Fruit fly (Drosophila melanogaster) whole organism, prepupa: ENCODE data around the gene CG42538.

ENCODE experiments used
- Blimp-1 ChIP-seq: fragments of 200-800 bp; sonication (Bioruptor generic); optimal IDR thresholded peaks from 3 replicates; lab custom pipeline; 2017; ENCODE audit warnings: missing biosample characterization, missing genetic modification characterization, mild to moderate bottlenecking, moderate library complexity, missing genetic modification reagents
- CG10631 ChIP-seq: fragments of 200-800 bp; sonication (Bioruptor generic); optimal IDR thresholded peaks from 2 replicates; lab custom pipeline; 2016; ENCODE audit warnings: missing biosample characterization, missing genetic modification characterization
- CG10669 ChIP-seq: fragments of 200-800 bp; sonication (Bioruptor generic); optimal IDR thresholded peaks from 3 replicates; lab custom pipeline; 2018; ENCODE audit warnings: missing biosample characterization, mild to moderate bottlenecking, missing genetic modification characterization, moderate library complexity
- CG11762 ChIP-seq: fragments of 200-800 bp; sonication (Bioruptor generic); optimal IDR thresholded peaks from 3 replicates; lab custom pipeline; 2016; ENCODE audit warnings: missing biosample characterization, missing genetic modification characterization; ENCODE audit not compliant: insufficient read depth
- CG15336 ChIP-seq: fragments of 200-800 bp; sonication (Bioruptor generic); IDR thresholded peaks from 2 replicates; pipeline ENCODE4 v1.3.6; 2022; ENCODE audit warnings: missing biosample characterization, missing genetic modification characterization
- CG1621 ChIP-seq: fragments of 200-800 bp; sonication (Bioruptor generic); optimal IDR thresholded peaks from 3 replicates; lab custom pipeline; 2018; ENCODE audit warnings: missing biosample characterization, mild to moderate bottlenecking, missing genetic modification characterization
- CG3032 ChIP-seq: fragments of 200-800 bp; optimal IDR thresholded peaks from 2 replicates; lab custom pipeline; 2019; ENCODE audit warnings: missing biosample characterization, mild to moderate bottlenecking, missing genetic modification characterization, moderate library complexity
- CG31627 ChIP-seq: fragments of 200-800 bp; sonication (Bioruptor generic); optimal IDR thresholded peaks from 3 replicates; lab custom pipeline; 2016; ENCODE audit warnings: missing biosample characterization, missing genetic modification characterization
- CG32006 ChIP-seq: fragments of 200-800 bp; sonication (Bioruptor generic); optimal IDR thresholded peaks from 3 replicates; lab custom pipeline; 2017; ENCODE audit warnings: missing biosample characterization, mild to moderate bottlenecking, missing genetic modification characterization
- CG34406 ChIP-seq: fragments of 200-800 bp; sonication (Bioruptor generic); optimal IDR thresholded peaks from 3 replicates; lab custom pipeline; 2016; ENCODE audit warnings: missing biosample characterization, missing genetic modification characterization
- CG3919 ChIP-seq: fragments of 200-800 bp; sonication (Bioruptor generic); optimal IDR thresholded peaks from 3 replicates; lab custom pipeline; 2016; ENCODE audit warnings: missing biosample characterization, missing genetic modification characterization
- CG4318 ChIP-seq: fragments of 200-800 bp; sonication (Bioruptor generic); optimal IDR thresholded peaks from 3 replicates; lab custom pipeline; 2017; ENCODE audit warnings: missing biosample characterization, mild to moderate bottlenecking, missing genetic modification characterization
- CG6163 ChIP-seq: fragments of 200-800 bp; sonication (Bioruptor generic); IDR thresholded peaks from 3 replicates; pipeline ENCODE4 v1.3.6; 2022; ENCODE audit warnings: missing biosample characterization, missing genetic modification characterization
- CG6276 ChIP-seq: fragments of 200-800 bp; sonication (Bioruptor generic); optimal IDR thresholded peaks from 2 replicates; lab custom pipeline; 2017; ENCODE audit warnings: missing biosample characterization, mild to moderate bottlenecking, missing genetic modification characterization
- CG6792 ChIP-seq: fragments of 200-800 bp; sonication (Bioruptor generic); optimal IDR thresholded peaks from 3 replicates; lab custom pipeline; 2016; ENCODE audit warnings: missing biosample characterization, missing genetic modification characterization
- CG6808 ChIP-seq: fragments of 200-800 bp; sonication (Bioruptor generic); optimal IDR thresholded peaks from 3 replicates; lab custom pipeline; 2017; ENCODE audit warnings: missing biosample characterization, missing genetic modification characterization, mild to moderate bottlenecking, moderate library complexity, missing genetic modification reagents
- CG7368 ChIP-seq: fragments of 200-800 bp; sonication (Bioruptor generic); optimal IDR thresholded peaks from 3 replicates; lab custom pipeline; 2016; ENCODE audit warnings: missing biosample characterization, missing genetic modification characterization
- CG8119 ChIP-seq: fragments of 200-800 bp; sonication (Bioruptor generic); IDR thresholded peaks from 3 replicates; pipeline ENCODE4 v1.3.6; 2022; ENCODE audit warnings: missing biosample characterization, missing genetic modification characterization
- CG8319 ChIP-seq: fragments of 200-800 bp; sonication (Bioruptor generic); optimal IDR thresholded peaks from 3 replicates; lab custom pipeline; 2016; ENCODE audit warnings: missing biosample characterization, missing genetic modification characterization
- CG8632 ChIP-seq: fragments of 200-800 bp; sonication (Bioruptor generic); optimal IDR thresholded peaks from 3 replicates; lab custom pipeline; 2016; ENCODE audit warnings: missing biosample characterization, missing genetic modification characterization
- CG9139 ChIP-seq: fragments of 200-800 bp; sonication (Bioruptor generic); optimal IDR thresholded peaks from 3 replicates; lab custom pipeline; 2017; ENCODE audit warnings: missing biosample characterization, mild to moderate bottlenecking, missing genetic modification characterization
- Eip78C ChIP-seq: fragments of 200-800 bp; sonication (Bioruptor generic); peaks from one replicate; lab custom pipeline; 2016; ENCODE audit warnings: missing biosample characterization, missing genetic modification characterization
- Eip93F ChIP-seq: fragments of 200-800 bp; sonication (Bioruptor generic); optimal IDR thresholded peaks from 2 replicates; lab custom pipeline; 2016; ENCODE audit warnings: missing biosample characterization, mild to moderate bottlenecking, missing genetic modification characterization
- Ets21C ChIP-seq: fragments of 200-800 bp; sonication (Bioruptor generic); optimal IDR thresholded peaks from 3 replicates; lab custom pipeline; 2016; ENCODE audit warnings: missing biosample characterization, missing genetic modification characterization
- Ets96B ChIP-seq: fragments of 200-800 bp; optimal IDR thresholded peaks from 2 replicates; lab custom pipeline; 2019; ENCODE audit warnings: missing biosample characterization, mild to moderate bottlenecking, missing genetic modification characterization, moderate library complexity
- Gug ChIP-seq: fragments of 200-800 bp; sonication (Bioruptor generic); IDR thresholded peaks from 2 replicates; pipeline ENCODE4 v1.3.6; 2022; ENCODE audit warnings: missing biosample characterization, missing genetic modification characterization
- Hr38 ChIP-seq: sonication (Bioruptor generic); optimal IDR thresholded peaks from 2 replicates; lab custom pipeline; 2016; ENCODE audit warnings: missing biosample characterization, missing genetic modification characterization
- Hr39 ChIP-seq: fragments of 200-800 bp; sonication (Bioruptor generic); optimal IDR thresholded peaks from 2 replicates; lab custom pipeline; 2016; ENCODE audit warnings: missing biosample characterization, missing genetic modification characterization
- Hr4 ChIP-seq: fragments of 200-800 bp; sonication (Bioruptor generic); optimal IDR thresholded peaks from 3 replicates; lab custom pipeline; 2016; ENCODE audit warnings: missing biosample characterization, missing genetic modification characterization
- Met ChIP-seq: fragments of 200-800 bp; sonication (Bioruptor generic); optimal IDR thresholded peaks from 3 replicates; lab custom pipeline; 2016; ENCODE audit warnings: missing biosample characterization, missing genetic modification characterization
- OdsH ChIP-seq: fragments of 200-800 bp; sonication (Bioruptor generic); optimal IDR thresholded peaks from 3 replicates; lab custom pipeline; 2016; ENCODE audit warnings: missing biosample characterization, missing genetic modification characterization
- Smox ChIP-seq: fragments of 200-800 bp; sonication (Bioruptor generic); optimal IDR thresholded peaks from 3 replicates; lab custom pipeline; 2016; ENCODE audit warnings: missing biosample characterization, missing genetic modification characterization
- Sox102F ChIP-seq: fragments of 200-800 bp; sonication (Bioruptor generic); optimal IDR thresholded peaks from 2 replicates; lab custom pipeline; 2016; ENCODE audit warnings: missing biosample characterization, mild to moderate bottlenecking, missing genetic modification characterization
- Sox15 ChIP-seq: fragments of 200-800 bp; sonication (Bioruptor generic); optimal IDR thresholded peaks from 3 replicates; lab custom pipeline; 2016; ENCODE audit warnings: missing biosample characterization, missing genetic modification characterization
- achi ChIP-seq: fragments of 200-800 bp; sonication (Bioruptor generic); optimal IDR thresholded peaks from 3 replicates; lab custom pipeline; 2016; ENCODE audit warnings: missing biosample characterization, missing genetic modification characterization
- acj6 ChIP-seq: fragments of 200-800 bp; sonication (Bioruptor generic); optimal IDR thresholded peaks from 3 replicates; lab custom pipeline; 2016; ENCODE audit warnings: missing biosample characterization, missing genetic modification characterization
- cyc ChIP-seq: fragments of 200-800 bp; sonication (Bioruptor generic); optimal IDR thresholded peaks from 3 replicates; lab custom pipeline; 2016; ENCODE audit warnings: missing biosample characterization, missing genetic modification characterization
- dac ChIP-seq: fragments of 200-800 bp; sonication (Bioruptor generic); optimal IDR thresholded peaks from 2 replicates; lab custom pipeline; 2017; ENCODE audit warnings: missing biosample characterization, mild to moderate bottlenecking, missing genetic modification characterization
- dsx ChIP-seq: fragments of 200-800 bp; optimal IDR thresholded peaks from 3 replicates; lab custom pipeline; 2019; ENCODE audit warnings: missing biosample characterization, mild to moderate bottlenecking, missing genetic modification characterization, moderate library complexity; ENCODE audit not compliant: poor library complexity, severe bottlenecking
- eg ChIP-seq: fragments of 200-800 bp; sonication (Bioruptor generic); IDR thresholded peaks from 3 replicates; pipeline ENCODE4 v1.3.6; 2022; ENCODE audit warnings: missing biosample characterization, missing genetic modification characterization
- fd59A ChIP-seq: fragments of 200-800 bp; sonication (Bioruptor generic); optimal IDR thresholded peaks from 2 replicates; lab custom pipeline; 2017; ENCODE audit warnings: missing biosample characterization, mild to moderate bottlenecking, missing genetic modification characterization, missing genetic modification reagents
- fd85E ChIP-seq: fragments of 200-800 bp; sonication (Bioruptor generic); optimal IDR thresholded peaks from 3 replicates; lab custom pipeline; 2016; ENCODE audit warnings: missing biosample characterization, missing genetic modification characterization
- fkh ChIP-seq: fragments of 200-800 bp; sonication (Bioruptor generic); optimal IDR thresholded peaks from 3 replicates; lab custom pipeline; 2017; ENCODE audit warnings: missing biosample characterization, mild to moderate bottlenecking, missing genetic modification characterization, moderate library complexity
- lz ChIP-seq: fragments of 200-800 bp; sonication (Bioruptor generic); optimal IDR thresholded peaks from 3 replicates; lab custom pipeline; 2016; ENCODE audit warnings: missing biosample characterization, missing genetic modification characterization
- pdm3 ChIP-seq: fragments of 200-800 bp; sonication (Bioruptor generic); optimal IDR thresholded peaks from 3 replicates; lab custom pipeline; 2016; ENCODE audit warnings: missing biosample characterization, missing genetic modification characterization
- salr ChIP-seq, 2 experiments: fragments of 200-800 bp; sonication (Bioruptor generic); optimal IDR thresholded peaks; 3 replicates each; lab custom pipeline; 2016 to 2018; ENCODE audit warnings: missing biosample characterization in 2 of 2, missing genetic modification characterization in 2 of 2, mild to moderate bottlenecking in 1 of 2
- spab ChIP-seq: fragments of 200-800 bp; sonication (Bioruptor generic); optimal IDR thresholded peaks from 2 replicates; lab custom pipeline; 2017; ENCODE audit warnings: missing biosample characterization, mild to moderate bottlenecking, missing genetic modification characterization, missing genetic modification reagents
- svp ChIP-seq: fragments of 200-800 bp; sonication (Bioruptor generic); peaks from one replicate; lab custom pipeline; 2016; ENCODE audit warnings: missing biosample characterization, missing genetic modification characterization
- topi ChIP-seq: fragments of 200-800 bp; sonication (Bioruptor generic); optimal IDR thresholded peaks from 3 replicates; lab custom pipeline; 2016; ENCODE audit warnings: missing biosample characterization, missing genetic modification characterization
- vri ChIP-seq: fragments of 200-800 bp; sonication (Bioruptor generic); optimal IDR thresholded peaks from 3 replicates; lab custom pipeline; 2016; ENCODE audit warnings: missing biosample characterization, mild to moderate bottlenecking, missing genetic modification characterization

CG42538 gene

dm6 chr3L:16047105-16047504 lies 12.8 kb downstream of the CG42538 start:
- TF ChIP-seq CG9139 (GFP tag; lab: Kevin White, UChicago) = peak; percentile 7
- TF ChIP-seq CG6163 (GFP tag; lab: Robert Waterston, UW) = 0 out of 3 replicates have a peak, but pooled peaks have one; percentile 8
- TF ChIP-seq Smox (GFP tag; lab: Kevin White, UChicago) = no peak
- no peak for TF ChIP-seq Ets21C
- peak; percentile 20 for TF ChIP-seq Eip78C
- TF ChIP-seq, all 60 proteins: peak for 3

- TF ChIP-seq CG1621 (tag; lab: Kevin White, UChicago) = peak; percentile 74
- TF ChIP-seq svp (GFP tag; lab: Kevin White, UChicago) = peak; percentile 88
- TF ChIP-seq CG7368 (GFP tag; lab: Kevin White, UChicago) = peak; percentile 54
- peak; percentile 91 for TF ChIP-seq Eip78C
- peak; percentile 62 for TF ChIP-seq CG8632
- peak; percentile 65 for TF ChIP-seq Ets96B (tag; lab: Kevin White, UChicago)
- TF ChIP-seq Hr39 (GFP tag; lab: Kevin White, UChicago) = peak; percentile 80
- TF ChIP-seq Hr4 (GFP tag; lab: Kevin White, UChicago) = peak; percentile 52
- peak; percentile 65 for TF ChIP-seq Smox (GFP tag; lab: Kevin White, UChicago)
- TF ChIP-seq CG32006 (GFP tag; lab: Kevin White, UChicago) = peak; percentile 64
- TF ChIP-seq topi (GFP tag; lab: Kevin White, UChicago) = peak; percentile 83
- peak; percentile 67 for TF ChIP-seq CG3032 (tag; lab: Kevin White, UChicago)
- peak; percentile 50 to 77 for TF ChIP-seq salr (GFP tag; optimal IDR thresholded peaks at IDR 0.05; lab: Kevin White, UChicago)
- TF ChIP-seq pdm3 (GFP tag; lab: Kevin White, UChicago) = peak; percentile 80
- TF ChIP-seq Ets21C = peak; percentile 67
- no peak for TF ChIP-seq dac (GFP tag; lab: Kevin White, UChicago)
- TF ChIP-seq acj6 = peak; percentile 69
- TF ChIP-seq CG11762 (GFP tag; lab: Kevin White, UChicago) = peak; percentile 39
- peak; percentile 60 for TF ChIP-seq OdsH (GFP tag; lab: Kevin White, UChicago)
- peak; percentile 33 for TF ChIP-seq vri
- TF ChIP-seq CG8319 = peak; percentile 52
- peak; percentile 66 for TF ChIP-seq spab (GFP tag; lab: Kevin White, UChicago)
- TF ChIP-seq CG4318 = no peak
- TF ChIP-seq CG10669 (GFP tag; lab: Kevin White, UChicago) = peak; percentile 71
- peak; percentile 77 for TF ChIP-seq eg (GFP tag; lab: Robert Waterston, UW)
- peak; percentile 48 for TF ChIP-seq Sox15 (GFP tag; lab: Kevin White, UChicago)
- TF ChIP-seq Sox102F (GFP tag; lab: Kevin White, UChicago) = peak; percentile 81
- TF ChIP-seq lz (GFP tag; lab: Kevin White, UChicago) = peak; percentile 75
- TF ChIP-seq cyc = peak; percentile 76
- peak; percentile 34; the same call in 1 of the 2 replicates for TF ChIP-seq Gug (GFP tag; lab: Robert Waterston, UW)
- TF ChIP-seq fd85E (GFP tag; lab: Kevin White, UChicago) = no peak
- TF ChIP-seq CG10631 (GFP tag; lab: Kevin White, UChicago) = peak; percentile 55
- peak; percentile 50 for TF ChIP-seq CG6276
- peak; percentile 64 for TF ChIP-seq CG34406 (GFP tag; lab: Kevin White, UChicago)
- TF ChIP-seq CG8119 (GFP tag; lab: Robert Waterston, UW) = peak; percentile 71
- TF ChIP-seq achi (GFP tag; lab: Kevin White, UChicago) = peak; percentile 51
- TF ChIP-seq Eip93F (GFP tag; lab: Kevin White, UChicago) = peak; percentile 13
- TF ChIP-seq dsx (GFP tag; lab: Kevin White, UChicago) = no peak
- peak; percentile 83 for TF ChIP-seq Met (GFP tag; lab: Kevin White, UChicago)
- peak; percentile 68 for TF ChIP-seq CG6808 (GFP tag; lab: Kevin White, UChicago)
- TF ChIP-seq Hr38 (GFP tag; lab: Kevin White, UChicago) = no peak
- peak; percentile 59 for TF ChIP-seq fd59A
- TF ChIP-seq Blimp-1 (GFP tag; lab: Kevin White, UChicago) = peak; percentile 41
- TF ChIP-seq CG3919 = peak; percentile 73
- TF ChIP-seq CG15336 (GFP tag; lab: Robert Waterston, UW) = peak; percentile 74
- peak; percentile 14 for TF ChIP-seq fkh
- peak; percentile 59 for TF ChIP-seq CG6792 (GFP tag; lab: Kevin White, UChicago)
- TF ChIP-seq CG31627 (GFP tag; lab: Kevin White, UChicago) = peak; percentile 81
These were observed 13.8 kb downstream of the CG42538 start for dm6 chr3L:16048086-16048485.
